Worm (Caenorhabditis elegans): ENCODE results near the gene suf-1.

suf-1 gene

DNA sequence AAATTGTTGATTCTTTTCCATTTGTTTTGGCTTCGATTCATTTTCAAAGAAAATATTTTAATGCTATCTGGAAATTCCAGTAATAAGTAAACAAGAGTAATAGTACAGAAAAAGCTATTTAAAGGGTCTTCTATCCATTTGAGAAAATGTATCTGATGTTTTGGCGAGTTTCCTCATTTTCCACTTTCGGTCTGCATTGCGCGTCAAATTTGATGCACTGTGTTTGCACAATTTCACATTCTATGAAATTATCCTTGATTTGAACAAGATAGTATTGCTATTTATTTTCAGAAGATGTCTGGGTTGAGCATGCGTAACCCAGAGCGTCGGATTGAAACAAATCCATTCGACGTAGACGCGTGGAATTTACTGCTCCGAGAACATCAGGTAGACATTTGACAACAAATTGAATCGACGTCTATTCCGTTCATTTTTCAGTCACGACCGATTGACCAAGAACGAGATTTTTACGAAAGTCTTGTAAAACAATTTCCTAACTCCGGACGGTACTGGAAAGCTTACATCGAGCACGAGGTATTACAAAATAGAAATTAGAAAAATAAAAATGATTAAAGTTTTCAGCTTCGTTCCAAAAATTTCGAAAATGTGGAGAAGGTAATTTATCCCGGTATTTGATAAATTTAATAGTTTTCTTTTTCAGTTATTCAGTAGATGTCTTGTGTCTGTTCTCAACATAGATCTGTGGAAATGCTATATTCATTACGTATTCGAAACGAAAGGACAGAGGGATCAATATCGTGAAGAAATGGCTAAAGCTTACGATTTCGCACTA is at the start of gene suf-1:
Gene suf-1 (plus strand): TSS at position 280 of the 793 bp plus-strand sequence.
- TF ChIP-seq med-1 (GFP tag; optimal IDR thresholded peaks at IDR 0.05; ENCODE audit: insufficient read depth) (no peak), klf-2 (GFP tag; conservative IDR thresholded peaks at IDR 0.05) (no peak), ref-1 (GFP tag; conservative IDR thresholded peaks at IDR 0.05) (no peak), T22C8.4 (GFP tag; IDR thresholded peaks at IDR 0.05) (no peak), tab-1 (GFP tag; IDR thresholded peaks at IDR 0.05) (no peak)

DNA sequence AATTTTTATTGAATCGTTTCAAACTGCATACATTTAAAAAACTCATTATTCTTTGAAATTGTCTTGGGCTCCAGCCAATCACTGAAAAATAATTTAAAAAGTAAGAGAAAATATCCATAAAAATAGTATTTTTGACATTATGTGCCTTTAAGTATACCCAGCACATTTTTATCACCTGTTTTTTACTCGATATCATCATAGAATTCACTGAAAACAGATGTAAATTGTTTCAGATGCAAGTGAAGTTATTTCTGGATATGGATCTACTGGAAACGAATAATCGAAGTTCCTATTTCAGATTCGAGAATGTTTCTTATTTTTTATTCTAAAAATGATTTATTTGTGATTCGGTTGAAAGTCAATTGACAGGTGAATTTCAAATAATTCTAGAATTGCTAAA is 49.1 kb upstream of the suf-1 start:
- no peak for TF ChIP-seq flt-1 (GFP tag; IDR thresholded peaks at IDR 0.05)
- TF ChIP-seq cog-1 (tag; optimal IDR thresholded peaks at IDR 0.05) = no peak
- TF ChIP-seq med-1 (GFP tag; optimal IDR thresholded peaks at IDR 0.05; ENCODE audit: insufficient read depth) = no peak
- no peak for TF ChIP-seq T22C8.4 (GFP tag; IDR thresholded peaks at IDR 0.05)
- TF ChIP-seq klf-2 (GFP tag; conservative IDR thresholded peaks at IDR 0.05) = no peak
- TF ChIP-seq ztf-29 (GFP tag; IDR thresholded peaks at IDR 0.05) = no peak
- TF ChIP-seq ztf-23 (GFP tag; IDR thresholded peaks at IDR 0.05) = no peak
- no peak for TF ChIP-seq tab-1 (GFP tag; IDR thresholded peaks at IDR 0.05)
- TF ChIP-seq ref-1 (GFP tag; conservative IDR thresholded peaks at IDR 0.05) = no peak

DNA sequence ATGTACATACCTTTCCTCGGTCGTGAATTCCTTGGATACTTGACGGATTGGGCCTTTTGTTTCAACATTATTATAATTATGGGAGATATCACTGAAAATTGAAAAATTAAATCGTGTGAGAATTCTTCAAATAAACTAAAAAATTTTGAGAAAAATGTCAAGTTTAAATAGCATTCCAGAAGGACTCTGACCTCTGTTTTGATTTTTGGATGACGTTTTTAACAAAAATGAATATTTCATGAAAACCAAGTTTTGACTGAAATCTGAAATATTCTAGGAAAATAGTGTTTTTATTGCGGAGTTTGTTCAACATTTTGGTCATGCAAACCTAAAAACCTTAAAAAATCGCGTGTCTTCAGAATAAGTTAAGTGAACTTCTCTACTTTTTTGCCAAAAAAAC is 47.5 kb upstream of the suf-1 start, which contains the start of gene glb-27:
Gene glb-27 (minus strand): TSS at position 101 of the 400 bp plus-strand sequence.
- TF ChIP-seq flt-1 (GFP tag; IDR thresholded peaks at IDR 0.05) (no peak), ref-1 (GFP tag; conservative IDR thresholded peaks at IDR 0.05) (no peak), ztf-23 (GFP tag; IDR thresholded peaks at IDR 0.05) (no peak), klf-2 (GFP tag; conservative IDR thresholded peaks at IDR 0.05) (no peak), ztf-29 (GFP tag; IDR thresholded peaks at IDR 0.05) (no peak), T22C8.4 (GFP tag; IDR thresholded peaks at IDR 0.05) (no peak), med-1 (GFP tag; optimal IDR thresholded peaks at IDR 0.05; ENCODE audit: insufficient read depth) (no peak), tab-1 (GFP tag; IDR thresholded peaks at IDR 0.05) (no peak), cog-1 (tag; optimal IDR thresholded peaks at IDR 0.05) (no peak)

DNA sequence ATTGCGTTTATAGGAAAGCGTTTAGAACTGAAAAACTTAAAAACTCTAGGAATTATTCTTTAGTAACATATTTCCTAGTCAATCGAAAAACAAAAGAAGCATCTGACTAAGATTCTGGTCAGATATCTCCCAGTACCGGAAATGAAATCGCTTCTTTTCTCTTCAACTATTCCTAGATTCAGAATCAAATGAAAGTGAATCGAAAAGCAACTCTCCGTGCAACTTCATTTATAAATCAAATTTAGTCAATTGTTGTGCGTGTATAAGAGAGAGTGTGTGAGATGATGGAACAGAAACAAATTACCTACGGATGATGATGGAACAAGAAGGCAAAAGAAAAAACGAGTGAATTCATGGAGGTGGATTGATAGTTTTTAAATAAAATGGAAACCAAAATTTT is 44.5 kb upstream of the suf-1 start:
- TF ChIP-seq T22C8.4 (GFP tag; IDR thresholded peaks at IDR 0.05) (no peak), klf-2 (GFP tag; conservative IDR thresholded peaks at IDR 0.05) (no peak), cog-1 (tag; optimal IDR thresholded peaks at IDR 0.05) (no peak), med-1 (GFP tag; optimal IDR thresholded peaks at IDR 0.05; ENCODE audit: insufficient read depth) (no peak), ztf-29 (GFP tag; IDR thresholded peaks at IDR 0.05) (no peak), ref-1 (GFP tag; conservative IDR thresholded peaks at IDR 0.05) (no peak), tab-1 (GFP tag; IDR thresholded peaks at IDR 0.05) (no peak), ztf-23 (GFP tag; IDR thresholded peaks at IDR 0.05) (no peak), flt-1 (GFP tag; IDR thresholded peaks at IDR 0.05) (no peak)

DNA sequence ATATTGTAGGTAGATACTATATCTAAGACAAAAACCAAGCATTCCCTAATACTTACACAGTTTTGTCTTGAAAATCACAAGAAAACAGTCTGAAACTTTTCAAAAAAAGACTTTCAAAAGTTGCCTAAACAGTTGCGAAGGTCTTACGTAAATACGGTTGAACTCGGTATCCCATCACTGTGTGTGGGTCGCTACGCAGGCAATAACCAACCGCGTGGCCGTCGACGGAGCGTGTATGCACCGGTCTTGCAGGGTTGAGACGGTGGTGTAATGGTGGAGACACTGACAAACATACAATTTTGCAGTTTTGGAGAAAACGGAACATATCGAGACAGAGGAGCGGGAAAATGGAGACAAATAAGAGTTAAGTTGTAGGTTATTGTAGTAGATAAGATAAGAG is 42.4 kb upstream of the suf-1 start, which contains the start of gene iff-2:
Gene iff-2 (minus strand): TSS at position 141 of the 400 bp plus-strand sequence.
- TF ChIP-seq med-1 (GFP tag; optimal IDR thresholded peaks at IDR 0.05; ENCODE audit: insufficient read depth) = no peak
- TF ChIP-seq ref-1 (GFP tag; conservative IDR thresholded peaks at IDR 0.05) = peak; percentile 46
- peak; percentile 24; the same call in 1 of the 2 replicates for TF ChIP-seq tab-1 (GFP tag; IDR thresholded peaks at IDR 0.05)
- TF ChIP-seq ztf-29 (GFP tag; IDR thresholded peaks at IDR 0.05) = peak; percentile 16; the same call in 1 of the 2 replicates
- TF ChIP-seq T22C8.4 (GFP tag; IDR thresholded peaks at IDR 0.05) = peak; percentile 52
- TF ChIP-seq flt-1 (GFP tag; IDR thresholded peaks at IDR 0.05) = peak; percentile 89
- peak; percentile 97 for TF ChIP-seq cog-1 (tag; optimal IDR thresholded peaks at IDR 0.05)
- TF ChIP-seq klf-2 (GFP tag; conservative IDR thresholded peaks at IDR 0.05) = 0 out of 2 replicates have a peak, but pooled peaks have one; percentile 51
- TF ChIP-seq ztf-23 (GFP tag; IDR thresholded peaks at IDR 0.05) = peak; percentile 92

DNA sequence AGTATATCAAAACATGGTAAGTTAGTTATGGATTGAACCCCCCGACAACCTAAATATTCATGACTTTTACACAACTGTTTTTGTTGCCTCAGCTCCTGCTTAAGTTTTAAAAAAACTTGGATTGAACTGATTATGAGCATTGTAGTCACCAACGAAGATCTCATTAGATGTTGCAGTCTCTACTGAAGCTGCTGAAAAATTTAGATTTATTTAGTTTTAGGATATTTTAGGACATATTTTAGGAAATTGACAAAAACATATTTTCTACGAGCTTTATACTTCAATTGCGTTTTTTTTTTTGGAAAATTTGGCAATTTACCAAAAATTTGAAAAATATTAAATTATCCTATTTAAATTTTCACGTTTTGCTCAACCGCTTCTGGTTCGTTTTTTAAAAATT is 41.6 kb upstream of the suf-1 start, which contains the start of gene F54C9.14:
Gene F54C9.14 (plus strand): TSS at position 301 of the 400 bp plus-strand sequence.
- no peak for TF ChIP-seq ref-1 (GFP tag; conservative IDR thresholded peaks at IDR 0.05)
- no peak for TF ChIP-seq tab-1 (GFP tag; IDR thresholded peaks at IDR 0.05)
- TF ChIP-seq klf-2 (GFP tag; conservative IDR thresholded peaks at IDR 0.05) = no peak
- TF ChIP-seq ztf-29 (GFP tag; IDR thresholded peaks at IDR 0.05) = no peak
- no peak for TF ChIP-seq flt-1 (GFP tag; IDR thresholded peaks at IDR 0.05)
- no peak for TF ChIP-seq ztf-23 (GFP tag; IDR thresholded peaks at IDR 0.05)
- no peak for TF ChIP-seq T22C8.4 (GFP tag; IDR thresholded peaks at IDR 0.05)
- TF ChIP-seq cog-1 (tag; optimal IDR thresholded peaks at IDR 0.05) = no peak
- TF ChIP-seq med-1 (GFP tag; optimal IDR thresholded peaks at IDR 0.05; ENCODE audit: insufficient read depth) = no peak

DNA sequence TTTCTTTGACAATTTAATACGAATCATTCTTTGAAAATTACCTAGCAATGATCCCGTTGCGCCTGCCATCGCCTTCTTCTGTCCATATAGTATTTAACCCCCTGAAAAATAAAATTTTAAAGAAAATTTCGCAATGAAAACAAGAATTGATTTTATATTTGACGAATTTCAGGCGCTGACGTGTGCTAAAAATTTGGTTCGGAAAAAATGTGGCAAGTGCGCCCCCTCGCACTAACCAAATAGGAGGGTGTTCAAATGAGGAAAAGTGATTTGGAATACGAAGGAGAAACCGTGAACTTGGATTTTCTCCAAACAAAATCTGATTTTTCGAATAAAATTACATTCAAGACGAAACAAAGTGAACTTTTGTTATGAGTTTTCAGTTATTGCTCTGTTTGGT is 37.6 kb upstream of the suf-1 start, which contains the start of gene stc-1:
Gene stc-1 (minus strand): TSS at position 101 of the 400 bp plus-strand sequence.
- no peak for TF ChIP-seq med-1 (GFP tag; optimal IDR thresholded peaks at IDR 0.05; ENCODE audit: insufficient read depth)
- TF ChIP-seq ref-1 (GFP tag; conservative IDR thresholded peaks at IDR 0.05) = no peak
- no peak for TF ChIP-seq ztf-23 (GFP tag; IDR thresholded peaks at IDR 0.05)
- TF ChIP-seq klf-2 (GFP tag; conservative IDR thresholded peaks at IDR 0.05) = no peak
- TF ChIP-seq ztf-29 (GFP tag; IDR thresholded peaks at IDR 0.05) = no peak
- no peak for TF ChIP-seq tab-1 (GFP tag; IDR thresholded peaks at IDR 0.05)
- no peak for TF ChIP-seq T22C8.4 (GFP tag; IDR thresholded peaks at IDR 0.05)
- TF ChIP-seq cog-1 (tag; optimal IDR thresholded peaks at IDR 0.05) = no peak
- TF ChIP-seq flt-1 (GFP tag; IDR thresholded peaks at IDR 0.05) = no peak

DNA sequence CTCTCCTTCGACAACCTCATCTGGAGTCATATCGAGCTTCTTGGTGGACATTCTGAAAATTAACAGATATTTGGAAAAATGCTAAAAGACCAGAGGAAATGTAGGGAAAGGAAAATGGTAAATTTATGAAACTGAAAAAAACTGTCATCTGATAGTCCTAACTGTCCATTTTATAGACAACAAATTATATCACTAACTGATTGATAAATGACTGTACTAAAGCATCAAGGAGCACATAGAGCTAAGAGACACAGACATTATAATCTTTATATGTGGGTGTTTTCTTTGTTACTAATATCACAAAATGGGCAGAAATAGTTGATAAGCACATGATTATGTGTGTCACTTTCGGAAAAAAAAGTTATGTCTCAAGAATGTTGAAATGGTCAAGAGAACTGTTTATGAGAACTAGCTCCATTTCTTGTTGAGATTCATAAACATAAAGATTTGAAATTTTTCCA is 36.8 kb upstream of the suf-1 start, which contains the start of gene F54C9.3:
Gene F54C9.3 (minus strand): TSS at position 51 of the 461 bp plus-strand sequence.
- TF ChIP-seq T22C8.4 (GFP tag; IDR thresholded peaks at IDR 0.05) = no peak
- TF ChIP-seq tab-1 (GFP tag; IDR thresholded peaks at IDR 0.05) = no peak
- no peak for TF ChIP-seq ztf-23 (GFP tag; IDR thresholded peaks at IDR 0.05)
- no peak for TF ChIP-seq med-1 (GFP tag; optimal IDR thresholded peaks at IDR 0.05; ENCODE audit: insufficient read depth)
- no peak for TF ChIP-seq flt-1 (GFP tag; IDR thresholded peaks at IDR 0.05)
- no peak for TF ChIP-seq cog-1 (tag; optimal IDR thresholded peaks at IDR 0.05)
- no peak for TF ChIP-seq klf-2 (GFP tag; conservative IDR thresholded peaks at IDR 0.05)
- no peak for TF ChIP-seq ztf-29 (GFP tag; IDR thresholded peaks at IDR 0.05)
- no peak for TF ChIP-seq ref-1 (GFP tag; conservative IDR thresholded peaks at IDR 0.05)

Measured in whole organism, midembryonic.